Worm (Caenorhabditis elegans) whole organism, late embryonic: ENCODE measurements around the gene T01C3.2.
A peak's percentile ranks its signal among the peaks of the same experiment; 100 is the strongest.

Experiments used
- C38D4.7 ChIP-seq: fragments of 200-800 bp; sonication (Bioruptor generic); optimal IDR thresholded peaks from 2 replicates; lab custom pipeline; 2018; ENCODE audit warnings: mild to moderate bottlenecking, missing genetic modification characterization, moderate library complexity, missing compliant biosample characterization
- K02D7.2 ChIP-seq: sonication (generic microtip); optimal IDR thresholded peaks from 2 replicates; lab custom pipeline; 2017; ENCODE audit warnings: mild to moderate bottlenecking, missing genetic modification characterization, missing compliant biosample characterization
- Y22D7AL.16 ChIP-seq: sonication (generic microtip); optimal IDR thresholded peaks from 2 replicates; lab custom pipeline; 2016; ENCODE audit warnings: missing genetic modification characterization, missing compliant biosample characterization
- ahr-1 ChIP-seq: sonication (generic microtip); optimal IDR thresholded peaks from 2 replicates; lab custom pipeline; 2016; ENCODE audit warnings: missing genetic modification characterization, missing compliant biosample characterization
- ama-1 ChIP-seq: fragments of 150-350 bp; optimal IDR thresholded peaks from 2 replicates; lab custom pipeline; 2014
- ceh-19 ChIP-seq: fragments of 200-800 bp; sonication (Bioruptor generic); optimal IDR thresholded peaks from 2 replicates; lab custom pipeline; 2018; ENCODE audit warnings: mild to moderate bottlenecking, missing genetic modification characterization, missing compliant biosample characterization
- ceh-2 ChIP-seq: sonication (generic microtip); optimal IDR thresholded peaks from 2 replicates; lab custom pipeline; 2016; ENCODE audit warnings: missing genotype, missing genetic modification characterization, missing compliant biosample characterization
- ceh-24 ChIP-seq: sonication (generic microtip); optimal IDR thresholded peaks from 2 replicates; lab custom pipeline; 2016; ENCODE audit warnings: mild to moderate bottlenecking, missing genetic modification characterization, missing compliant biosample characterization
- ceh-30 ChIP-seq: fragments of 150-350 bp; optimal IDR thresholded peaks from 2 replicates; lab custom pipeline; 2014; ENCODE audit warnings: missing biosample characterization, missing genetic modification characterization
- ceh-31 ChIP-seq: sonication (generic microtip); optimal IDR thresholded peaks from 2 replicates; lab custom pipeline; 2016; ENCODE audit warnings: missing genetic modification characterization, missing compliant biosample characterization
- ceh-34 ChIP-seq: sonication (generic microtip); optimal IDR thresholded peaks from 2 replicates; lab custom pipeline; 2016; ENCODE audit warnings: mild to moderate bottlenecking, missing genetic modification characterization, missing compliant biosample characterization
- ceh-48 ChIP-seq: sonication (generic microtip); optimal IDR thresholded peaks from 2 replicates; lab custom pipeline; 2016; ENCODE audit warnings: missing genetic modification characterization, inconsistent platforms, missing compliant biosample characterization
- ceh-6 ChIP-seq: fragments of 200-800 bp; sonication (Bioruptor generic); optimal IDR thresholded peaks from 2 replicates; lab custom pipeline; 2018; ENCODE audit warnings: mild to moderate bottlenecking, missing genetic modification characterization, missing compliant biosample characterization
- che-1 ChIP-seq: sonication (generic microtip); optimal IDR thresholded peaks from 2 replicates; lab custom pipeline; 2016; ENCODE audit warnings: mild to moderate bottlenecking, missing genetic modification characterization, missing compliant biosample characterization
- dmd-4 ChIP-seq: sonication (generic microtip); optimal IDR thresholded peaks from 2 replicates; lab custom pipeline; 2016; ENCODE audit warnings: borderline replicate concordance, missing genetic modification characterization, missing compliant biosample characterization
- elt-2 ChIP-seq: sonication (generic microtip); optimal IDR thresholded peaks from 2 replicates; lab custom pipeline; 2016; ENCODE audit warnings: missing genetic modification reagents, missing genetic modification characterization, missing compliant biosample characterization
- elt-4 ChIP-seq: sonication (generic microtip); optimal IDR thresholded peaks from 2 replicates; lab custom pipeline; 2016; ENCODE audit warnings: missing genetic modification characterization, missing compliant biosample characterization
- ets-4 ChIP-seq: sonication (generic microtip); optimal IDR thresholded peaks from 2 replicates; lab custom pipeline; 2016; ENCODE audit warnings: missing genetic modification characterization, missing compliant biosample characterization
- fkh-10 ChIP-seq: fragments of 150-350 bp; optimal IDR thresholded peaks from 2 replicates; lab custom pipeline; 2014; ENCODE audit warnings: missing biosample characterization, missing genetic modification reagents, missing genetic modification characterization
- fkh-6 ChIP-seq: sonication (generic microtip); optimal IDR thresholded peaks from 2 replicates; lab custom pipeline; 2016; ENCODE audit warnings: missing genetic modification characterization, missing compliant biosample characterization
- gmeb-2 ChIP-seq: sonication (generic microtip); optimal IDR thresholded peaks from 2 replicates; lab custom pipeline; 2016; ENCODE audit warnings: missing genetic modification characterization, inconsistent platforms, missing compliant biosample characterization
- hlh-15 ChIP-seq: sonication (generic microtip); optimal IDR thresholded peaks from 2 replicates; lab custom pipeline; 2016; ENCODE audit warnings: missing genetic modification characterization, missing compliant biosample characterization
- hlh-30 ChIP-seq: sonication (generic microtip); optimal IDR thresholded peaks from 2 replicates; lab custom pipeline; 2017; ENCODE audit warnings: antibody characterized with exemption, missing genetic modification characterization, missing compliant biosample characterization; ENCODE audit not compliant: insufficient read depth
- hlh-6 ChIP-seq: sonication (generic microtip); optimal IDR thresholded peaks from 2 replicates; lab custom pipeline; 2016; ENCODE audit warnings: missing genotype, missing genetic modification characterization, missing compliant biosample characterization
- hlh-8 ChIP-seq: sonication (generic microtip); optimal IDR thresholded peaks from 2 replicates; lab custom pipeline; 2016; ENCODE audit warnings: missing genotype, missing genetic modification characterization, missing compliant biosample characterization
- lim-6 ChIP-seq: sonication (generic microtip); optimal IDR thresholded peaks from 2 replicates; lab custom pipeline; 2016; ENCODE audit warnings: missing genetic modification characterization, missing compliant biosample characterization
- lin-11 ChIP-seq: fragments of 200-800 bp; sonication (Bioruptor generic); optimal IDR thresholded peaks from 2 replicates; lab custom pipeline; 2018; ENCODE audit warnings: mild to moderate bottlenecking, missing genetic modification characterization, missing compliant biosample characterization
- nhr-11 ChIP-seq: fragments of 150-350 bp; optimal IDR thresholded peaks from 2 replicates; lab custom pipeline; 2014; ENCODE audit warnings: missing biosample characterization, missing genetic modification characterization
- nhr-232 ChIP-seq: sonication (generic microtip); optimal IDR thresholded peaks from 2 replicates; lab custom pipeline; 2016; ENCODE audit warnings: missing genetic modification characterization, missing compliant biosample characterization
- npax-4 ChIP-seq: sonication (generic microtip); optimal IDR thresholded peaks from 2 replicates; lab custom pipeline; 2016; ENCODE audit warnings: missing genetic modification characterization, missing compliant biosample characterization
- odd-2 ChIP-seq: sonication (generic microtip); optimal IDR thresholded peaks from 2 replicates; lab custom pipeline; 2017; ENCODE audit warnings: antibody characterized with exemption, mild to moderate bottlenecking, missing genetic modification characterization, missing compliant biosample characterization
- pax-1 ChIP-seq: fragments of 150-350 bp; optimal IDR thresholded peaks from 2 replicates; lab custom pipeline; 2014; ENCODE audit warnings: missing biosample characterization, missing genetic modification characterization
- pha-2 ChIP-seq: sonication (generic microtip); optimal IDR thresholded peaks from 2 replicates; lab custom pipeline; 2017; ENCODE audit warnings: mild to moderate bottlenecking, missing genetic modification characterization, missing compliant biosample characterization
- pha-4 ChIP-seq: fragments of 150-350 bp; optimal IDR thresholded peaks from 2 replicates; lab custom pipeline; 2018; ENCODE audit warnings: missing biosample characterization, missing genetic modification reagents, missing genetic modification characterization
- pros-1 ChIP-seq: fragments of 150-350 bp; optimal IDR thresholded peaks from 2 replicates; lab custom pipeline; 2014; ENCODE audit warnings: missing biosample characterization, missing genetic modification reagents, missing genetic modification characterization
- rnt-1 ChIP-seq: sonication (generic microtip); optimal IDR thresholded peaks from 2 replicates; lab custom pipeline; 2016; ENCODE audit warnings: missing genetic modification characterization, missing compliant biosample characterization
- sdc-2 ChIP-seq: sonication (generic microtip); optimal IDR thresholded peaks from 2 replicates; lab custom pipeline; 2016; ENCODE audit warnings: missing genotype, missing genetic modification characterization, missing compliant biosample characterization
- sox-2 ChIP-seq: fragments of 200-800 bp; sonication (Bioruptor generic); IDR thresholded peaks from 2 replicates; pipeline ENCODE4 v1.3.6; 2022; ENCODE audit warnings: missing genetic modification reagents, missing genetic modification characterization, missing compliant biosample characterization
- sox-4 ChIP-seq: sonication (generic microtip); optimal IDR thresholded peaks from 2 replicates; lab custom pipeline; 2017; ENCODE audit warnings: mild to moderate bottlenecking, missing genetic modification characterization, inconsistent platforms, missing compliant biosample characterization
- tbx-2 ChIP-seq: sonication (generic microtip); optimal IDR thresholded peaks from 2 replicates; lab custom pipeline; 2016; ENCODE audit warnings: missing genetic modification characterization, missing compliant biosample characterization
- ttx-3 ChIP-seq: sonication (generic microtip); optimal IDR thresholded peaks from 2 replicates; lab custom pipeline; 2016; ENCODE audit warnings: missing genetic modification reagents, missing genetic modification characterization, missing compliant biosample characterization
- unc-42 ChIP-seq: sonication (generic microtip); optimal IDR thresholded peaks from 2 replicates; lab custom pipeline; 2016; ENCODE audit warnings: missing genotype, missing genetic modification characterization, missing compliant biosample characterization
- unc-86 ChIP-seq: sonication (generic microtip); optimal IDR thresholded peaks from 2 replicates; lab custom pipeline; 2016; ENCODE audit warnings: missing genetic modification characterization, missing compliant biosample characterization

Gene T01C3.2

ce11 chrV:15002184-15002690 lies 11.3 kb downstream of the T01C3.2 start, which contains the start of the genes fib-1 and mut-15 (continued):
- peak; percentile 98 for TF ChIP-seq tbx-2 (tag; lab: Kevin White, UChicago)
- no peak for TF ChIP-seq ceh-24
- no peak for TF ChIP-seq sox-2 (GFP tag; lab: Robert Waterston, UW)
- TF ChIP-seq ama-1 (lab: Kevin White, UChicago) = no peak
- TF ChIP-seq pros-1 (tag; lab: Kevin White, UChicago) = peak; percentile 3
- TF ChIP-seq rnt-1 (tag; lab: Kevin White, UChicago) = peak; percentile 95
- peak; percentile 70 for TF ChIP-seq fkh-6 (tag; lab: Kevin White, UChicago)
- no peak for TF ChIP-seq lin-11
- peak; percentile 91 for TF ChIP-seq unc-42
- no peak for TF ChIP-seq nhr-11 (tag; lab: Kevin White, UChicago)
- TF ChIP-seq ceh-48 (tag; lab: Kevin White, UChicago) = peak; percentile 95
- no peak for TF ChIP-seq pha-4 (tag; lab: Kevin White, UChicago)
- no peak for TF ChIP-seq K02D7.2 (tag; lab: Kevin White, UChicago)
- TF ChIP-seq sdc-2 (tag; lab: Kevin White, UChicago) = peak; percentile 65
- TF ChIP-seq hlh-30 (tag; lab: Kevin White, UChicago) = no peak
- TF ChIP-seq che-1 = peak; percentile 38
- TF ChIP-seq hlh-15 (tag; lab: Kevin White, UChicago) = peak; percentile 77
- TF ChIP-seq sox-4 (tag; lab: Kevin White, UChicago) = peak; percentile 21
- TF ChIP-seq C38D4.7 (GFP tag; lab: Kevin White, UChicago) = no peak
- TF ChIP-seq nhr-232 (tag; lab: Kevin White, UChicago) = no peak
- no peak for TF ChIP-seq elt-4 (tag; lab: Kevin White, UChicago)
- TF ChIP-seq ceh-34 (tag; lab: Kevin White, UChicago) = peak; percentile 96
- peak; percentile 87 for TF ChIP-seq elt-2 (tag; lab: Kevin White, UChicago)
- peak; percentile 73 for TF ChIP-seq hlh-6 (tag; lab: Kevin White, UChicago)
- peak; percentile 19 for TF ChIP-seq dmd-4
- peak; percentile 81 for TF ChIP-seq ahr-1 (tag; lab: Kevin White, UChicago)
- TF ChIP-seq ets-4 (tag; lab: Kevin White, UChicago) = peak; percentile 92
- TF ChIP-seq Y22D7AL.16 (tag; lab: Kevin White, UChicago) = no peak
- peak; percentile 95 for TF ChIP-seq ceh-2 (tag; lab: Kevin White, UChicago)
- TF ChIP-seq lim-6 = peak; percentile 95
- TF ChIP-seq ttx-3 (tag; lab: Kevin White, UChicago) = peak; percentile 45
- peak; percentile 30 for TF ChIP-seq ceh-6 (GFP tag; lab: Kevin White, UChicago)
- TF ChIP-seq hlh-8 (tag; lab: Kevin White, UChicago) = peak; percentile 77
- TF ChIP-seq pha-2 (tag; lab: Kevin White, UChicago) = peak; percentile 51
- no peak for TF ChIP-seq ceh-30
- TF ChIP-seq pax-1 (tag; lab: Kevin White, UChicago) = peak; percentile 60
- TF ChIP-seq unc-86 (tag; lab: Kevin White, UChicago) = peak; percentile 79

ce11 chrV:15004800-15005199 lies 13.8 kb downstream of the T01C3.2 start, which contains the start of gene hrde-2:
hrde-2 (plus strand) TSS chrV:15005100.
- TF ChIP-seq ahr-1 (tag; lab: Kevin White, UChicago) = no peak
- no peak for TF ChIP-seq ceh-19 (GFP tag; lab: Kevin White, UChicago)
- no peak for TF ChIP-seq K02D7.2 (tag; lab: Kevin White, UChicago)
- TF ChIP-seq odd-2 (tag; lab: Kevin White, UChicago) = no peak
- no peak for TF ChIP-seq sdc-2 (tag; lab: Kevin White, UChicago)
- no peak for TF ChIP-seq pha-4 (tag; lab: Kevin White, UChicago)
- TF ChIP-seq fkh-10 (GFP tag; lab: Kevin White, UChicago) = no peak

ce11 chrV:15011560-15011959 lies 20.6 kb downstream of the T01C3.2 start, which contains the start of gene nmr-2:
nmr-2 (minus strand) TSS chrV:15011660.
- TF ChIP-seq nhr-232 (tag; lab: Kevin White, UChicago) (no peak), ets-4 (tag; lab: Kevin White, UChicago) (no peak), ceh-31 (no peak), tbx-2 (tag; lab: Kevin White, UChicago) (no peak), npax-4 (tag; lab: Kevin White, UChicago) (no peak), ceh-2 (tag; lab: Kevin White, UChicago) (no peak), gmeb-2 (no peak)
- TF ChIP-seq, all 69 proteins: peak for 0
